Worm (Caenorhabditis elegans) whole organism, L3 larva: ENCODE measurements around the gene F09D12.2.

Experiments
- ama-1 ChIP-seq: fragments of 150-350 bp; optimal IDR thresholded peaks from 2 replicates; lab custom pipeline; 2018
- daf-12 ChIP-seq: fragments of 150-350 bp; optimal IDR thresholded peaks from 2 replicates; lab custom pipeline; 2014; ENCODE audit warnings: missing biosample characterization, missing genetic modification reagents, missing genetic modification characterization
- mdl-1 ChIP-seq: fragments of 150-350 bp; optimal IDR thresholded peaks from 2 replicates; lab custom pipeline; 2014; ENCODE audit warnings: missing biosample characterization, missing genetic modification characterization
- nhr-12 ChIP-seq: fragments of 150-350 bp; optimal IDR thresholded peaks from 2 replicates; lab custom pipeline; 2014; ENCODE audit warnings: missing biosample characterization, missing genetic modification characterization
- nhr-23 ChIP-seq: fragments of 150-350 bp; optimal IDR thresholded peaks from 2 replicates; lab custom pipeline; 2014; ENCODE audit warnings: missing biosample characterization, missing genetic modification reagents, missing genetic modification characterization
- nhr-67 ChIP-seq: fragments of 150-350 bp; optimal IDR thresholded peaks from 2 replicates; lab custom pipeline; 2014; ENCODE audit warnings: missing biosample characterization, missing genetic modification characterization
- pqm-1 ChIP-seq: fragments of 150-350 bp; optimal IDR thresholded peaks from 2 replicates; lab custom pipeline; 2017; ENCODE audit warnings: missing biosample characterization, missing genetic modification characterization, inconsistent platforms
- ztf-11 ChIP-seq: fragments of 150-350 bp; optimal IDR thresholded peaks from 2 replicates; lab custom pipeline; 2014; ENCODE audit warnings: missing biosample characterization, missing genetic modification characterization

DNA sequence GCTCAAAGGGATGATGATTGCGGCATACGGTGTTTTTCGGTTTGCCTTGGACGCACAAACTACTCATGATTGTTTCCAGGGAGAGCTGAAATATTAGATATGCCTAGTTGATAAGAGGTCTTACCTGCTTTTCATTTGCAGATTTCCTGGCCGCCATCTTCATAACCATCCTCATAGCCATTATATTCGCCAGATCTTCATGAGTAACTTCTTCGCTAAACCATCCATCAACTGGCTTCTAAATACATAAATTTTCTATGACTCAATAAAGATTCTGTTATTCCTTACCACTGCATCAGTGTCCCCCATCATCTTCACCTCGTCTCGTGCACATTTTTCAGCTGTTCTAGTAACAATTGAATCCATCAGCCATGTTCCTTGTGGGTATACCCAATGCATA lies 1.5 kb downstream of the F09D12.2 start:
- TF ChIP-seq daf-12 (tag; lab: Kevin White, UChicago): no peak
- no peak for TF ChIP-seq nhr-12 (tag; lab: Kevin White, UChicago)
- TF ChIP-seq ztf-11: no peak
- no peak for TF ChIP-seq nhr-67
- no peak for TF ChIP-seq pqm-1 (tag; lab: Kevin White, UChicago)
- TF ChIP-seq mdl-1: no peak
- TF ChIP-seq ama-1: no peak
- no peak for TF ChIP-seq nhr-23 (tag; lab: Kevin White, UChicago)
